Worm (Caenorhabditis elegans): ENCODE measurements around the gene hsb-1.

The hsb-1 gene

ce11 chrIV:12542011-12542410, 25.0 kb downstream of the hsb-1 start, which contains the start of gene ham-1:
TSS of gene ham-1 (plus strand) at chrIV:12542183.
- TF ChIP-seq fos-1 (tag; optimal IDR thresholded peaks at IDR 0.05) (no peak), ZK546.5 (tag; optimal IDR thresholded peaks at IDR 0.05) (no peak), nhr-23 (tag; optimal IDR thresholded peaks at IDR 0.05) (no peak), unc-39 (tag; optimal IDR thresholded peaks at IDR 0.05) (no peak), skn-1 (tag; optimal IDR thresholded peaks at IDR 0.05) (no peak), pqm-1 (tag; optimal IDR thresholded peaks at IDR 0.05) (no peak), nhr-12 (tag; optimal IDR thresholded peaks at IDR 0.05) (no peak), aly-2 (tag; optimal IDR thresholded peaks at IDR 0.05) (no peak), R02D3.7 (tag; optimal IDR thresholded peaks at IDR 0.05) (no peak), lin-15B (tag; optimal IDR thresholded peaks at IDR 0.05) (no peak), mml-1 (tag; optimal IDR thresholded peaks at IDR 0.05) (no peak), daf-12 (tag; optimal IDR thresholded peaks at IDR 0.05) (no peak), zag-1 (tag; optimal IDR thresholded peaks at IDR 0.05) (no peak), nhr-67 (tag; optimal IDR thresholded peaks at IDR 0.05) (no peak), unc-62 (GFP tag; optimal IDR thresholded peaks at IDR 0.05) (no peak), ama-1 (optimal IDR thresholded peaks at IDR 0.05) (no peak)

ce11 chrIV:12540242-12540641, 26.8 kb downstream of the hsb-1 start:
- TF ChIP-seq unc-62 (GFP tag; optimal IDR thresholded peaks at IDR 0.05) (no peak), fkh-2 (tag; optimal IDR thresholded peaks at IDR 0.05) (no peak), nhr-25 (tag; optimal IDR thresholded peaks at IDR 0.05) (peak; percentile 44), elt-1 (tag; optimal IDR thresholded peaks at IDR 0.05) (peak; percentile 5), R02D3.7 (tag; optimal IDR thresholded peaks at IDR 0.05) (no peak), aly-2 (tag; optimal IDR thresholded peaks at IDR 0.05) (no peak), nhr-67 (tag; optimal IDR thresholded peaks at IDR 0.05) (no peak)

DNA sequence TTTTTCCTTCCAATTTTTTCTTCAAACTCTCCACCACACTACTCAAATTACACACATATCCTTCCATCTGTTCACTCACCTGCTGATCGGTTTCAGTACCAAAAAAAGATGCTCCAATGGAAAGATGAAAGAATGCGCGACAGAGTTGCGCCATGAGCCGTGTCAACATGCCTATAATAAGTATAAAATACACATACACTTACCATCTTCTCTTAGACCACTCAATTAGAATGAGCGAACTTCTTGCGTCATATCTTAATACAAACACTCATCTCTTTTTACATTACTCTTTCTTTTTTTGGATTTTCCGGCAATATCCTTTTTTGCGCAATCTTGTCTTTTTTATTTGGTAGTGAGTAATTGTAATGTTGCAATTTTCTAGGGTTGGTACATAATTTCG, 29.3 kb downstream of the hsb-1 start:
- TF ChIP-seq nfya-1 (tag; optimal IDR thresholded peaks at IDR 0.05; ENCODE audit: insufficient read depth) (no peak), nhr-25 (tag; optimal IDR thresholded peaks at IDR 0.05) (no peak), nhr-11 (tag; optimal IDR thresholded peaks at IDR 0.05) (no peak), ceh-9 (tag; optimal IDR thresholded peaks at IDR 0.05) (no peak), sea-2 (GFP tag; optimal IDR thresholded peaks at IDR 0.05) (no peak), ztf-4 (tag; optimal IDR thresholded peaks at IDR 0.05) (no peak), ztf-11 (tag; optimal IDR thresholded peaks at IDR 0.05) (no peak)

DNA sequence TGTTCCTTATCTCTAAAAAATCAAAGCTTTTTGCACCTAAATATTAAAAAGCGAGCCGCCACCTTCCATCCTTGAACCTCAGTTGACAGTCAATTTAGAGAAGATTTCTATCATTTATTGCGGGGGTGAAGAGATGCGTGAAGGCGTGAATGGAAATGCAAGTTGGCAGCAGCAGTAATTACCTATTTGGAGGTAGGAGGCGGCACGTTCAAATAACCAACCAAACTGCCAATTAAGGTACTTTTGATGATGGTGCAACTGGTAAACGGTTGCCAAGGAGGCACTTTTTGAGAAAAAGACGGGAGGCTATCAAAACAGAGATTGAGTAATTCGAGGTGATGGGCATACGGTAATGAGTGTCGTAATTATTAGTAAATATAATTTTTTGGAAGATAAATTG, 30.7 kb downstream of the hsb-1 start:
- TF ChIP-seq zag-1 (tag; optimal IDR thresholded peaks at IDR 0.05) (no peak), fkh-2 (tag; optimal IDR thresholded peaks at IDR 0.05) (no peak), egl-5 (tag; optimal IDR thresholded peaks at IDR 0.05) (no peak), mdl-1 (tag; optimal IDR thresholded peaks at IDR 0.05) (no peak), nhr-23 (tag; optimal IDR thresholded peaks at IDR 0.05) (no peak), ZK546.5 (tag; optimal IDR thresholded peaks at IDR 0.05) (no peak)

ce11 chrIV:12531464-12531863, 35.6 kb downstream of the hsb-1 start:
- TF ChIP-seq hmg-11 (tag; optimal IDR thresholded peaks at IDR 0.05) (no peak), nhr-237 (tag; optimal IDR thresholded peaks at IDR 0.05) (no peak), pha-4 (tag; optimal IDR thresholded peaks at IDR 0.05) (no peak), ZK546.5 (tag; optimal IDR thresholded peaks at IDR 0.05) (no peak), ceh-28 (tag; optimal IDR thresholded peaks at IDR 0.05) (no peak), R02D3.7 (tag; optimal IDR thresholded peaks at IDR 0.05) (no peak), nhr-25 (tag; optimal IDR thresholded peaks at IDR 0.05) (peak; percentile 73), aly-2 (tag; optimal IDR thresholded peaks at IDR 0.05) (no peak), elt-2 (tag; optimal IDR thresholded peaks at IDR 0.05) (no peak), elt-1 (tag; optimal IDR thresholded peaks at IDR 0.05) (peak; percentile 89), nhr-77 (tag; optimal IDR thresholded peaks at IDR 0.05) (no peak), nhr-12 (tag; optimal IDR thresholded peaks at IDR 0.05) (no peak), unc-39 (tag; optimal IDR thresholded peaks at IDR 0.05) (no peak), nhr-76 (tag; optimal IDR thresholded peaks at IDR 0.05) (no peak), mdl-1 (tag; optimal IDR thresholded peaks at IDR 0.05) (no peak), nhr-23 (tag; optimal IDR thresholded peaks at IDR 0.05) (peak; percentile 33)

ce11 chrIV:12531047-12531446, 36.0 kb downstream of the hsb-1 start, which contains the start of gene F53B2.5:
TSS of gene F53B2.5 (minus strand) at chrIV:12531147.
- TF ChIP-seq zag-1 (tag; optimal IDR thresholded peaks at IDR 0.05), result no peak
- no peak for TF ChIP-seq nhr-25 (tag; optimal IDR thresholded peaks at IDR 0.05)
- TF ChIP-seq fos-1 (tag; optimal IDR thresholded peaks at IDR 0.05), result no peak
- TF ChIP-seq fkh-2 (tag; optimal IDR thresholded peaks at IDR 0.05), result no peak
- TF ChIP-seq lsy-12 (tag; optimal IDR thresholded peaks at IDR 0.05), result no peak
- no peak for TF ChIP-seq snpc-4 (tag; optimal IDR thresholded peaks at IDR 0.05)
- TF ChIP-seq nhr-11 (tag; optimal IDR thresholded peaks at IDR 0.05), result no peak
- TF ChIP-seq nhr-76 (tag; optimal IDR thresholded peaks at IDR 0.05), result no peak
- no peak for TF ChIP-seq aly-2 (tag; optimal IDR thresholded peaks at IDR 0.05)

Data from whole organism, L3 larva.